Worm (Caenorhabditis elegans) whole organism, late embryonic: ENCODE data around the gene dmd-10.

Source experiments
- C08G9.2 ChIP-seq: sonication (generic microtip); optimal IDR thresholded peaks from 2 replicates; lab custom pipeline; 2016; ENCODE audit warnings: mild to moderate bottlenecking, missing genetic modification characterization, moderate library complexity, missing compliant biosample characterization
- K02D7.2 ChIP-seq: sonication (generic microtip); optimal IDR thresholded peaks from 2 replicates; lab custom pipeline; 2017; ENCODE audit warnings: mild to moderate bottlenecking, missing genetic modification characterization, missing compliant biosample characterization
- K09A11.1 ChIP-seq: sonication (generic microtip); optimal IDR thresholded peaks from 2 replicates; lab custom pipeline; 2017; ENCODE audit warnings: antibody characterized with exemption, mild to moderate bottlenecking, missing genetic modification characterization, missing compliant biosample characterization; ENCODE audit not compliant: insufficient read depth
- T23F11.4 ChIP-seq: fragments of 200-800 bp; sonication (Bioruptor generic); optimal IDR thresholded peaks from 2 replicates; lab custom pipeline; 2018; ENCODE audit warnings: mild to moderate bottlenecking, missing genetic modification characterization, missing compliant biosample characterization
- Y22D7AL.16 ChIP-seq: sonication (generic microtip); optimal IDR thresholded peaks from 2 replicates; lab custom pipeline; 2016; ENCODE audit warnings: missing genetic modification characterization, missing compliant biosample characterization
- ahr-1 ChIP-seq: sonication (generic microtip); optimal IDR thresholded peaks from 2 replicates; lab custom pipeline; 2016; ENCODE audit warnings: missing genetic modification characterization, missing compliant biosample characterization
- ceh-14 ChIP-seq: sonication (generic microtip); optimal IDR thresholded peaks from 2 replicates; lab custom pipeline; 2016; ENCODE audit warnings: missing genotype, missing genetic modification characterization, missing compliant biosample characterization
- ceh-18 ChIP-seq: sonication (generic microtip); optimal IDR thresholded peaks from 2 replicates; lab custom pipeline; 2016; ENCODE audit warnings: missing genetic modification characterization, missing compliant biosample characterization
- ceh-19 ChIP-seq: fragments of 200-800 bp; sonication (Bioruptor generic); optimal IDR thresholded peaks from 2 replicates; lab custom pipeline; 2018; ENCODE audit warnings: mild to moderate bottlenecking, missing genetic modification characterization, missing compliant biosample characterization
- ceh-22 ChIP-seq: sonication (generic microtip); optimal IDR thresholded peaks from 2 replicates; lab custom pipeline; 2017; ENCODE audit warnings: missing biosample characterization, missing genetic modification characterization
- ceh-31 ChIP-seq: sonication (generic microtip); optimal IDR thresholded peaks from 2 replicates; lab custom pipeline; 2016; ENCODE audit warnings: missing genetic modification characterization, missing compliant biosample characterization
- ceh-34 ChIP-seq: sonication (generic microtip); optimal IDR thresholded peaks from 2 replicates; lab custom pipeline; 2016; ENCODE audit warnings: mild to moderate bottlenecking, missing genetic modification characterization, missing compliant biosample characterization
- ceh-48 ChIP-seq: sonication (generic microtip); optimal IDR thresholded peaks from 2 replicates; lab custom pipeline; 2016; ENCODE audit warnings: missing genetic modification characterization, inconsistent platforms, missing compliant biosample characterization
- ceh-6 ChIP-seq: fragments of 200-800 bp; sonication (Bioruptor generic); optimal IDR thresholded peaks from 2 replicates; lab custom pipeline; 2018; ENCODE audit warnings: mild to moderate bottlenecking, missing genetic modification characterization, missing compliant biosample characterization
- ceh-9 ChIP-seq: sonication (generic microtip); optimal IDR thresholded peaks from 2 replicates; lab custom pipeline; 2016; ENCODE audit warnings: mild to moderate bottlenecking, missing genetic modification characterization, inconsistent platforms, missing compliant biosample characterization
- dmd-4 ChIP-seq: sonication (generic microtip); optimal IDR thresholded peaks from 2 replicates; lab custom pipeline; 2016; ENCODE audit warnings: borderline replicate concordance, missing genetic modification characterization, missing compliant biosample characterization
- elt-2 ChIP-seq: sonication (generic microtip); optimal IDR thresholded peaks from 2 replicates; lab custom pipeline; 2016; ENCODE audit warnings: missing genetic modification reagents, missing genetic modification characterization, missing compliant biosample characterization
- elt-4 ChIP-seq: sonication (generic microtip); optimal IDR thresholded peaks from 2 replicates; lab custom pipeline; 2016; ENCODE audit warnings: missing genetic modification characterization, missing compliant biosample characterization
- eyg-1 ChIP-seq: sonication (generic microtip); optimal IDR thresholded peaks from 2 replicates; lab custom pipeline; 2016; ENCODE audit warnings: missing genotype, missing genetic modification characterization, missing compliant biosample characterization
- fkh-10 ChIP-seq: fragments of 150-350 bp; optimal IDR thresholded peaks from 2 replicates; lab custom pipeline; 2014; ENCODE audit warnings: missing biosample characterization, missing genetic modification reagents, missing genetic modification characterization
- fkh-6 ChIP-seq: sonication (generic microtip); optimal IDR thresholded peaks from 2 replicates; lab custom pipeline; 2016; ENCODE audit warnings: missing genetic modification characterization, missing compliant biosample characterization
- hlh-15 ChIP-seq: sonication (generic microtip); optimal IDR thresholded peaks from 2 replicates; lab custom pipeline; 2016; ENCODE audit warnings: missing genetic modification characterization, missing compliant biosample characterization
- hlh-30 ChIP-seq: sonication (generic microtip); optimal IDR thresholded peaks from 2 replicates; lab custom pipeline; 2017; ENCODE audit warnings: antibody characterized with exemption, missing genetic modification characterization, missing compliant biosample characterization; ENCODE audit not compliant: insufficient read depth
- hlh-6 ChIP-seq: sonication (generic microtip); optimal IDR thresholded peaks from 2 replicates; lab custom pipeline; 2016; ENCODE audit warnings: missing genotype, missing genetic modification characterization, missing compliant biosample characterization
- hlh-8 ChIP-seq: sonication (generic microtip); optimal IDR thresholded peaks from 2 replicates; lab custom pipeline; 2016; ENCODE audit warnings: missing genotype, missing genetic modification characterization, missing compliant biosample characterization
- madf-2 ChIP-seq: sonication (generic microtip); optimal IDR thresholded peaks from 2 replicates; lab custom pipeline; 2017; ENCODE audit warnings: missing genetic modification characterization, missing compliant biosample characterization
- nhr-11 ChIP-seq: fragments of 150-350 bp; optimal IDR thresholded peaks from 2 replicates; lab custom pipeline; 2014; ENCODE audit warnings: missing biosample characterization, missing genetic modification characterization
- nhr-232 ChIP-seq: sonication (generic microtip); optimal IDR thresholded peaks from 2 replicates; lab custom pipeline; 2016; ENCODE audit warnings: missing genetic modification characterization, missing compliant biosample characterization
- npax-4 ChIP-seq: sonication (generic microtip); optimal IDR thresholded peaks from 2 replicates; lab custom pipeline; 2016; ENCODE audit warnings: missing genetic modification characterization, missing compliant biosample characterization
- pat-9 ChIP-seq: fragments of 200-800 bp; sonication (Bioruptor generic); optimal IDR thresholded peaks from 2 replicates; lab custom pipeline; 2018; ENCODE audit warnings: mild to moderate bottlenecking, missing genetic modification characterization, moderate library complexity, missing compliant biosample characterization
- pax-1 ChIP-seq: fragments of 150-350 bp; optimal IDR thresholded peaks from 2 replicates; lab custom pipeline; 2014; ENCODE audit warnings: missing biosample characterization, missing genetic modification characterization
- pha-2 ChIP-seq: sonication (generic microtip); optimal IDR thresholded peaks from 2 replicates; lab custom pipeline; 2017; ENCODE audit warnings: mild to moderate bottlenecking, missing genetic modification characterization, missing compliant biosample characterization
- pha-4 ChIP-seq: fragments of 150-350 bp; optimal IDR thresholded peaks from 2 replicates; lab custom pipeline; 2018; ENCODE audit warnings: missing biosample characterization, missing genetic modification reagents, missing genetic modification characterization
- pros-1 ChIP-seq: fragments of 150-350 bp; optimal IDR thresholded peaks from 2 replicates; lab custom pipeline; 2014; ENCODE audit warnings: missing biosample characterization, missing genetic modification reagents, missing genetic modification characterization
- ref-2 ChIP-seq: sonication (generic microtip); optimal IDR thresholded peaks from 2 replicates; lab custom pipeline; 2016; ENCODE audit warnings: missing genetic modification characterization, missing compliant biosample characterization
- rnt-1 ChIP-seq: sonication (generic microtip); optimal IDR thresholded peaks from 2 replicates; lab custom pipeline; 2016; ENCODE audit warnings: missing genetic modification characterization, missing compliant biosample characterization
- sdc-2 ChIP-seq: sonication (generic microtip); optimal IDR thresholded peaks from 2 replicates; lab custom pipeline; 2016; ENCODE audit warnings: missing genotype, missing genetic modification characterization, missing compliant biosample characterization
- sox-2 ChIP-seq: fragments of 200-800 bp; sonication (Bioruptor generic); IDR thresholded peaks from 2 replicates; pipeline ENCODE4 v1.3.6; 2022; ENCODE audit warnings: missing genetic modification reagents, missing genetic modification characterization, missing compliant biosample characterization
- syd-9 ChIP-seq: sonication (generic microtip); optimal IDR thresholded peaks from 2 replicates; lab custom pipeline; 2016; ENCODE audit warnings: mild to moderate bottlenecking, missing genetic modification characterization, moderate library complexity, missing compliant biosample characterization
- tbx-2 ChIP-seq: sonication (generic microtip); optimal IDR thresholded peaks from 2 replicates; lab custom pipeline; 2016; ENCODE audit warnings: missing genetic modification characterization, missing compliant biosample characterization
- ttx-3 ChIP-seq: sonication (generic microtip); optimal IDR thresholded peaks from 2 replicates; lab custom pipeline; 2016; ENCODE audit warnings: missing genetic modification reagents, missing genetic modification characterization, missing compliant biosample characterization
- unc-42 ChIP-seq: sonication (generic microtip); optimal IDR thresholded peaks from 2 replicates; lab custom pipeline; 2016; ENCODE audit warnings: missing genotype, missing genetic modification characterization, missing compliant biosample characterization
- unc-55 ChIP-seq: sonication (generic microtip); optimal IDR thresholded peaks from 2 replicates; lab custom pipeline; 2017; ENCODE audit warnings: missing biosample characterization, missing genetic modification reagents, missing genetic modification characterization
- zip-5 ChIP-seq: sonication (generic microtip); optimal IDR thresholded peaks from 2 replicates; lab custom pipeline; 2016; ENCODE audit warnings: missing genetic modification characterization, missing compliant biosample characterization
- ztf-16 ChIP-seq: sonication (generic microtip); optimal IDR thresholded peaks from 2 replicates; lab custom pipeline; 2017; ENCODE audit warnings: missing genetic modification characterization, missing compliant biosample characterization

dmd-10 gene

ce11 chrV:13179986-13180591 lies 56.3 kb downstream of the dmd-10 start, which contains the start of gene cni-1:
Gene cni-1, plus strand, starts transcription at chrV:13180330.
- TF ChIP-seq pros-1 (tag; lab: Kevin White, UChicago) (no peak), rnt-1 (tag; lab: Kevin White, UChicago) (no peak), syd-9 (no peak), sdc-2 (tag; lab: Kevin White, UChicago) (no peak)

ce11 chrV:13176814-13177213 lies 59.6 kb downstream of the dmd-10 start:
- no peak for TF ChIP-seq pat-9 (tag; lab: Kevin White, UChicago)
- TF ChIP-seq pros-1 (tag; lab: Kevin White, UChicago), result no peak
- no peak for TF ChIP-seq K02D7.2 (tag; lab: Kevin White, UChicago)
- no peak for TF ChIP-seq pha-2 (tag; lab: Kevin White, UChicago)
- TF ChIP-seq fkh-10 (GFP tag; lab: Kevin White, UChicago), result no peak
- TF ChIP-seq zip-5, result no peak
- no peak for TF ChIP-seq madf-2
- no peak for TF ChIP-seq ceh-19
- no peak for TF ChIP-seq hlh-15 (tag; lab: Kevin White, UChicago)
- no peak for TF ChIP-seq nhr-232 (tag; lab: Kevin White, UChicago)
- TF ChIP-seq npax-4 (tag; lab: Kevin White, UChicago), result no peak
- TF ChIP-seq syd-9, result no peak
- TF ChIP-seq elt-2 (tag; lab: Kevin White, UChicago), result no peak
- no peak for TF ChIP-seq elt-4 (tag; lab: Kevin White, UChicago)
- TF ChIP-seq ttx-3 (tag; lab: Kevin White, UChicago), result no peak

ce11 chrV:13176117-13176753 lies 60.2 kb downstream of the dmd-10 start, which contains the start of gene him-17:
Gene him-17, plus strand, starts transcription at chrV:13176711.
- no peak for TF ChIP-seq nhr-11 (tag; lab: Kevin White, UChicago)
- peak; percentile 65 for TF ChIP-seq elt-2 (tag; lab: Kevin White, UChicago)
- TF ChIP-seq K09A11.1 (tag; lab: Kevin White, UChicago), result peak; percentile 34
- peak; percentile 43; the same call in 1 of the 2 replicates for TF ChIP-seq sox-2 (GFP tag; lab: Robert Waterston, UW)
- TF ChIP-seq unc-42, result peak; percentile 56
- TF ChIP-seq eyg-1 (tag; lab: Kevin White, UChicago), result no peak
- no peak for TF ChIP-seq dmd-4 (tag; lab: Kevin White, UChicago)
- no peak for TF ChIP-seq ceh-9 (tag; lab: Kevin White, UChicago)
- TF ChIP-seq ceh-18 (tag; lab: Kevin White, UChicago), result no peak
- peak; percentile 51 for TF ChIP-seq C08G9.2 (tag; lab: Kevin White, UChicago)
- TF ChIP-seq pros-1 (tag; lab: Kevin White, UChicago), result no peak
- peak; percentile 64 for TF ChIP-seq ttx-3 (tag; lab: Kevin White, UChicago)
- TF ChIP-seq ref-2 (tag; lab: Kevin White, UChicago), result no peak
- TF ChIP-seq pax-1, result no peak
- TF ChIP-seq ceh-31 (tag; lab: Kevin White, UChicago), result peak; percentile 69
- TF ChIP-seq ahr-1 (tag; lab: Kevin White, UChicago), result no peak
- TF ChIP-seq hlh-30 (tag; lab: Kevin White, UChicago), result no peak
- TF ChIP-seq hlh-6 (tag; lab: Kevin White, UChicago), result no peak
- peak; percentile 45 for TF ChIP-seq ceh-34 (tag; lab: Kevin White, UChicago)
- no peak for TF ChIP-seq zip-5
- TF ChIP-seq ceh-22, result no peak
- peak; percentile 25 for TF ChIP-seq hlh-15 (tag; lab: Kevin White, UChicago)
- no peak for TF ChIP-seq unc-55
- TF ChIP-seq elt-4 (tag; lab: Kevin White, UChicago), result no peak
- TF ChIP-seq tbx-2 (tag; lab: Kevin White, UChicago), result peak; percentile 52
- no peak for TF ChIP-seq hlh-8 (tag; lab: Kevin White, UChicago)
- no peak for TF ChIP-seq ceh-48 (tag; lab: Kevin White, UChicago)
- no peak for TF ChIP-seq pha-4 (tag; lab: Kevin White, UChicago)
- TF ChIP-seq ceh-6 (GFP tag; lab: Kevin White, UChicago), result no peak
- TF ChIP-seq ztf-16 (tag; lab: Kevin White, UChicago), result no peak
- TF ChIP-seq nhr-232 (tag; lab: Kevin White, UChicago), result no peak
- peak; percentile 58 for TF ChIP-seq pat-9 (tag; lab: Kevin White, UChicago)
- TF ChIP-seq Y22D7AL.16 (tag; lab: Kevin White, UChicago), result no peak
- no peak for TF ChIP-seq npax-4 (tag; lab: Kevin White, UChicago)
- TF ChIP-seq madf-2, result peak; percentile 20
- TF ChIP-seq pha-2 (tag; lab: Kevin White, UChicago), result peak; percentile 70
- TF ChIP-seq ceh-14 (tag; lab: Kevin White, UChicago), result peak; percentile 77
- no peak for TF ChIP-seq T23F11.4
- peak; percentile 10 for TF ChIP-seq fkh-6 (tag; lab: Kevin White, UChicago)
